Worm (Caenorhabditis elegans) whole organism, L2 larva: ENCODE data around the gene prmt-9.

Source experiments
- F13H6.1 ChIP-seq: sonication (generic microtip); optimal IDR thresholded peaks from 2 replicates; lab custom pipeline; 2016; ENCODE audit warnings: missing genetic modification characterization, missing compliant biosample characterization
- ZK546.5 ChIP-seq: sonication (generic microtip); optimal IDR thresholded peaks from 2 replicates; lab custom pipeline; 2017; ENCODE audit warnings: missing biosample characterization, missing genetic modification characterization
- alr-1 ChIP-seq: fragments of 150-350 bp; optimal IDR thresholded peaks from 2 replicates; lab custom pipeline; 2014; ENCODE audit warnings: missing biosample characterization, missing genetic modification characterization
- egl-27 ChIP-seq: sonication (generic microtip); optimal IDR thresholded peaks from 3 replicates; lab custom pipeline; 2017; ENCODE audit warnings: missing biosample characterization, missing genetic modification reagents, missing genetic modification characterization
- lsy-2 ChIP-seq, 2 experiments: fragments of 150-350 bp in 1 of 2; sonication (generic microtip) in 1 of 2; optimal IDR thresholded peaks; 2 replicates each; lab custom pipeline; 2014 to 2017; ENCODE audit warnings: missing biosample characterization in 2 of 2, missing genetic modification characterization in 2 of 2
- mab-5 ChIP-seq: fragments of 150-350 bp; optimal IDR thresholded peaks from 2 replicates; lab custom pipeline; 2014; ENCODE audit warnings: missing biosample characterization, missing genetic modification characterization
- mdl-1 ChIP-seq, 2 experiments: fragments of 150-350 bp in 1 of 2; sonication (generic microtip) in 1 of 2; optimal IDR thresholded peaks; 2 replicates each; lab custom pipeline; 2017; ENCODE audit warnings: missing biosample characterization in 2 of 2, missing genetic modification characterization in 2 of 2
- nhr-11 ChIP-seq: fragments of 150-350 bp; optimal IDR thresholded peaks from 2 replicates; lab custom pipeline; 2014; ENCODE audit warnings: missing biosample characterization, missing genetic modification characterization
- nhr-237 ChIP-seq: fragments of 150-350 bp; optimal IDR thresholded peaks from 2 replicates; lab custom pipeline; 2014; ENCODE audit warnings: missing biosample characterization, missing genetic modification characterization
- snpc-4 ChIP-seq: fragments of 150-350 bp; optimal IDR thresholded peaks from 2 replicates; lab custom pipeline; 2014; ENCODE audit warnings: missing biosample characterization, missing genetic modification characterization
- unc-39 ChIP-seq: fragments of 150-350 bp; optimal IDR thresholded peaks from 2 replicates; lab custom pipeline; 2014; ENCODE audit warnings: missing biosample characterization, missing genetic modification characterization
- ztf-11 ChIP-seq: sonication (generic microtip); optimal IDR thresholded peaks from 2 replicates; lab custom pipeline; 2017; ENCODE audit warnings: missing biosample characterization, missing genetic modification characterization

DNA sequence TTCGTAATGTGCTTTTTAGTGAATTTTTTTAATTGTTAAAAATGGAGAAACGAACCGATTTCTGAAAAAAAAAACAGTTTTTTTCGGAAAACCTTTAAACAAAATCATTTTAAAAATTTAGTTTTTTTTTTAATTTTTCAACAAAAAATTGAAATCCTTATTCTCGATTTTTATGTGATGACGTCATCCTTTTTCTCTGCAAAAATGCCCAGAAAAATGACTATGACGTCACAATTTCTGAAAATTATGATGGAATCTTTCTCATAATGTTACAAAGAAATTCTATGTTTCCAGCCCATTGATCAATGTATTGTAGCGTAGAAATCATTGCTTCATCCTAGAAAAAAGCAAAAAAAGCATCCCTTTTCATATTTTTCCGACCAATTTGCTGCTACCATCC is 5.1 kb upstream of the prmt-9 start:
- TF ChIP-seq nhr-237 (tag; lab: Kevin White, UChicago), result no peak
- TF ChIP-seq snpc-4 (tag; lab: Kevin White, UChicago), result no peak
- no peak for TF ChIP-seq mdl-1 (tag; optimal IDR thresholded peaks at IDR 0.05; lab: Kevin White, UChicago)
- TF ChIP-seq mab-5 (tag; lab: Kevin White, UChicago), result no peak
- TF ChIP-seq unc-39 (tag; lab: Kevin White, UChicago), result no peak
- no peak for TF ChIP-seq lsy-2 (tag; optimal IDR thresholded peaks at IDR 0.05; lab: Kevin White, UChicago)
- TF ChIP-seq nhr-11 (tag; lab: Kevin White, UChicago), result no peak
- no peak for TF ChIP-seq alr-1
- no peak for TF ChIP-seq F13H6.1
- TF ChIP-seq ZK546.5 (tag; lab: Kevin White, UChicago), result no peak
- no peak for TF ChIP-seq ztf-11 (tag; lab: Kevin White, UChicago)
- no peak for TF ChIP-seq egl-27
